Worm (Caenorhabditis elegans) whole organism, midembryonic: ENCODE measurements around the gene orc-2.

Experiments
- T22C8.4 ChIP-seq: fragments of 200-800 bp; sonication (Bioruptor generic); IDR thresholded peaks from 2 replicates; pipeline ENCODE4 v1.3.6; 2022; ENCODE audit warnings: missing genetic modification characterization, missing compliant biosample characterization
- cog-1 ChIP-seq: sonication (generic microtip); optimal IDR thresholded peaks from 2 replicates; lab custom pipeline; 2016; ENCODE audit warnings: missing genetic modification characterization, missing compliant biosample characterization
- flt-1 ChIP-seq: fragments of 200-800 bp; sonication (Bioruptor generic); IDR thresholded peaks from 2 replicates; pipeline ENCODE4 v1.3.6; 2022; ENCODE audit warnings: missing genetic modification characterization, missing compliant biosample characterization
- klf-2 ChIP-seq: fragments of 200-800 bp; sonication (Bioruptor generic); conservative IDR thresholded peaks from 2 replicates; pipeline ENCODE4 v1.3.6; 2022; ENCODE audit warnings: missing genetic modification reagents, missing genetic modification characterization, missing compliant biosample characterization
- med-1 ChIP-seq: sonication (generic microtip); optimal IDR thresholded peaks from 2 replicates; lab custom pipeline; 2017; ENCODE audit warnings: missing genetic modification characterization, mild to moderate bottlenecking, missing compliant biosample characterization, antibody characterized with exemption, missing genetic modification reagents; ENCODE audit not compliant: insufficient read depth
- ref-1 ChIP-seq: fragments of 200-800 bp; sonication (Bioruptor generic); conservative IDR thresholded peaks from 2 replicates; pipeline ENCODE4 v1.3.6; 2022; ENCODE audit warnings: missing genetic modification reagents, missing genetic modification characterization, missing compliant biosample characterization
- tab-1 ChIP-seq: fragments of 200-800 bp; sonication (Bioruptor generic); IDR thresholded peaks from 2 replicates; pipeline ENCODE4 v1.3.6; 2022; ENCODE audit warnings: missing genetic modification characterization, missing compliant biosample characterization
- ztf-23 ChIP-seq: fragments of 200-800 bp; sonication (Bioruptor generic); IDR thresholded peaks from 2 replicates; pipeline ENCODE4 v1.3.6; 2022; ENCODE audit warnings: missing genetic modification reagents, missing genetic modification characterization, missing compliant biosample characterization
- ztf-29 ChIP-seq: fragments of 200-800 bp; sonication (Bioruptor generic); IDR thresholded peaks from 2 replicates; pipeline ENCODE4 v1.3.6; 2022; ENCODE audit warnings: missing genetic modification reagents, missing genetic modification characterization, missing compliant biosample characterization

orc-2 gene

DNA sequence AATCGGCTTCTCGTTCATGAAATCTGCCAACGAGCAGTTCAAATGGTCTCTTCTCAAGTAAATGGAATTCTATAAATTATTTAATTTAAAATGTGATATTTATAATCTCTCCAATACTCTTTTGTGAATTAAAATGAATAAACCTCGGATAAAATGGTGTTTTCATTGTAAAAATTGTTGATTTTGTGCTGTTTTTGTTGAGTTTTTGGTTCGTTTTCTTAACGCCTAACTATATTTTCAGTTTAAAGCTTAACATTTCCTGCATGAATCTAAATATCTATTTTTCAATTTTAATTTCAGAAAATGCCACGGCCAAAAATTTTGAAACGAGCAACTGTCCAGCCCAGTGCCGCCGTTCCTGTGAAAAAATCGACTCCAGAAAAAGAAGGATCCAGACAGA, at the start of gene orc-2:
orc-2 (plus strand) TSS at position 301 of the 400 bp plus-strand sequence.
- TF ChIP-seq ztf-23 (GFP tag; lab: Robert Waterston, UW) (no peak), klf-2 (GFP tag; lab: Robert Waterston, UW) (no peak), cog-1 (tag; lab: Kevin White, UChicago) (no peak), tab-1 (GFP tag; lab: Robert Waterston, UW) (no peak), T22C8.4 (GFP tag; lab: Robert Waterston, UW) (no peak), ztf-29 (GFP tag; lab: Robert Waterston, UW) (no peak), flt-1 (GFP tag; lab: Robert Waterston, UW) (no peak), med-1 (no peak), ref-1 (no peak)

DNA sequence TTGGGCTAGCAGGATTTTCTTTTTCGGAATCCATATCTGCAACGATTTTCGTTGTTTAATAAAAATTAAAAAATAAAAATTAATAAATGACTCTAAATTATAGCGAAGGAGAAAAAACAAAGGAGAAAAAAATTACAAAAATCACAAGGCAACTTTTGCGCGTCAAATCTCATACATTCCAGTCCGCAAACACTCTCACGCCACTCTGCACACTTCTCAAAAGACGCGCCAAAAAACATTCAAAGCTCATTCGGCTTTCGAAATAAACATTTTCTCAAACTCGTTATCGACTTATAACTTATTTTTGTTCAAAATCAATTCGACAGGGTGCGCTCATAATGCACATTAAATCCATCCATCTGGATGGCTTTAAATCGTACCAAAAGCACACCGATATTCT, 49.7 kb upstream of the orc-2 start, which contains the start of the genes R06F6.12 and mix-1:
R06F6.12 (minus strand) TSS at position 36 of the 400 bp plus-strand sequence.
mix-1 (plus strand) TSS at position 201 of the 400 bp plus-strand sequence.
- peak; percentile 44; the same call in 1 of the 2 replicates for TF ChIP-seq tab-1 (GFP tag; lab: Robert Waterston, UW)
- TF ChIP-seq flt-1 (GFP tag; lab: Robert Waterston, UW): no peak

DNA sequence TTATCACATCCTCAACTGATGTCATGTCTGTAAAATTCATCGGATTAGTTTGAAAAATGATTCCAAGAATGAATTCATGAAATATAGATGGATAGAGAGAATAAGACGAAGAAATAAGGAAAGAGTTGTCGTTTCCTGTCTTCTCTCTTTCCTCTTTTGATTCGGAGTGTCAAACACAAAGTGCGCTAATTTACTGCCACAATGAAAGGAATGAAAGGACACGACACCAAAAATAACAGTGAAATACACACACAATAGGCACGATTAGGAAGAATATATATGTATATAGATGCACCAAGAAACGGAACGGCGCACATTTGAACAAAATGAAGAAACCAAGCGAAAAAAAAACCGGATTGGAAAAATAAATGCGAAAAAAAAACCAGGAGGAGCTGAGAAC, 44.6 kb upstream of the orc-2 start, which contains the start of gene VM106R.1:
VM106R.1 (minus strand) TSS at position 101 of the 400 bp plus-strand sequence.
- TF ChIP-seq cog-1 (tag; lab: Kevin White, UChicago): no peak
- no peak for TF ChIP-seq ztf-23 (GFP tag; lab: Robert Waterston, UW)

DNA sequence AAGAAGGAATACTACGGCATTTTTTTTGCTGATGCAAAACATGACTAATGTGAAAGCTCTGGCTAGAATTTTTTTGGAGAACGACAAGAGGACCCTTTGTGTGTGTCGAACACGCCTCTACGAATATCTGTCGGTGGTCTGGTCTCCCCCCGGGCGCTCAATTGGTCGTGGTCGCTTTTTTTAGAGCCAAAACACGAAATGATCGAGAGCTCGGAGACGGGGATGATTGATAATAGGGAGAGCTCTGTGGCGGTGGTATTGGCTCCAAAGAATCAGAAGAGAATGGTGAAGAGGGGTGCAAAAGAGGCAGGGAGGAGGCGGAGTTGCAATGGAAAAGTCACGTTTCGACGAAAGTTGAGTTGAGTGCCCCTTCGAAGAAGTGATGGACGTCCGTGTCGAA, 44.2 kb upstream of the orc-2 start:
- TF ChIP-seq flt-1 (GFP tag; lab: Robert Waterston, UW): no peak
- TF ChIP-seq cog-1 (tag; lab: Kevin White, UChicago): no peak
- TF ChIP-seq klf-2 (GFP tag; lab: Robert Waterston, UW): no peak
- no peak for TF ChIP-seq ztf-29 (GFP tag; lab: Robert Waterston, UW)
- no peak for TF ChIP-seq ref-1

DNA sequence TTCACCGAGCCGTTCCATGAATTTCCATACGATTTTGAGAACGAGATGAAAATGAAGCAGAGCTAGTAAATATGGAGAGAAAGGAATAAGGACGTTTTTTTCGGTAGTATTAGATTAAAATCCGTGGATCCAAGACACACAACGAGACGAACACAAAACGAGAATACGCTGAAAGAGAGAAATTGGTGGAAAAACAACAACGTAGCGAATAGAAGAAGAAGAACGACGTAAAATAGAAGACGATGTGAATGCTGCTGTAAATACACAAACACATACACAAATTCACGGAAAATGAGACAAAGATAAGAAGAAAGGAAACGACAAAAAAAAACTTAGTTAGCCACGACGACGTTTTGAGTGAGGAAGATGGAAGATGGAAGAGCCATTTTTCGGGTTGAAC, 39.0 kb upstream of the orc-2 start:
- TF ChIP-seq T22C8.4 (GFP tag; lab: Robert Waterston, UW): no peak
- 0 out of 2 replicates have a peak, but pooled peaks have one; percentile 29 for TF ChIP-seq flt-1 (GFP tag; lab: Robert Waterston, UW)
- TF ChIP-seq klf-2 (GFP tag; lab: Robert Waterston, UW): no peak

DNA sequence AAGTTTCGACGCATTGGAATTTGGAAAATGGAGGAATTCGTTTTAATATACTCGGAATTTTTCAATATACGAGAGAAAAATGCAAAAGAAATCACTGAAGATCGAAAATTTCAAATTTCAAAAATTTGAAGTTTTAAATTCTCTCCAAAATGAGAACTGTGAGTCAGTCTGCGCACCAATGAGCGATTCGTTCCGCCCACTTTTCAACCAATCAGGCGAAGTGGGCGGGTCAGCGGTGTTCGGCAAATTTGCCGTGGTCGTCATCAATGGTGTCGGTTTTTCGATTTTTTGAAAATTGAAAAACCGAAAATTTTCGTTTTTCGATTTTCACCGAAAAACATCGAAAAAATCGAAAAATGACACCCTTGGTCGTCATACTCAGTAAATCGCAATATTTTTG, 35.2 kb upstream of the orc-2 start:
- TF ChIP-seq ref-1 (no peak), T22C8.4 (GFP tag; lab: Robert Waterston, UW) (no peak), flt-1 (GFP tag; lab: Robert Waterston, UW) (no peak), cog-1 (tag; lab: Kevin White, UChicago) (no peak), ztf-23 (GFP tag; lab: Robert Waterston, UW) (no peak), ztf-29 (GFP tag; lab: Robert Waterston, UW) (no peak), tab-1 (GFP tag; lab: Robert Waterston, UW) (no peak), klf-2 (GFP tag; lab: Robert Waterston, UW) (no peak), med-1 (no peak)

DNA sequence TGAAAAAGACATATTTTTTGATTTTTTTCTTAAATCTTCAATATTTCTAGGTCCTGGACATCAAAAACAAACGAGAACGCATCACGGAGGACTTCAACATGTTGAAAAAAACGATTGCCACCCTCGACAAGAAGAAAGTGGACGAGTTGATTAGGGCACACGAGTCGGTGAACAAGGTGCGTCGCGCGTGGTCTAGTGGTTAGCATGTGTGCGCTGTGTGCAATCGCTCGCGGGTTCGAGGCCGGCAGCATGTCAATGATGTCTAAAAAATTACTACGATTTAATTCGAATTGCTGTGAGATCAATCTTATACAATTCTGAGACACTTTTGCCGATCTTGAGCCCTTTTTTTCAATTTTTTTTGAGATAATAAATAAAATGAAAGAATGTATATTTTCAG, 33.7 kb upstream of the orc-2 start:
- TF ChIP-seq ztf-23 (GFP tag; lab: Robert Waterston, UW): peak; percentile 92
- peak; percentile 69 for TF ChIP-seq med-1
- peak; percentile 97 for TF ChIP-seq flt-1 (GFP tag; lab: Robert Waterston, UW)
- peak; percentile 93 for TF ChIP-seq T22C8.4 (GFP tag; lab: Robert Waterston, UW)
- peak; percentile 95 for TF ChIP-seq tab-1 (GFP tag; lab: Robert Waterston, UW)
- peak; percentile 89 for TF ChIP-seq klf-2 (GFP tag; lab: Robert Waterston, UW)
- TF ChIP-seq ref-1: peak; percentile 98
- TF ChIP-seq cog-1 (tag; lab: Kevin White, UChicago): peak; percentile 92
- TF ChIP-seq ztf-29 (GFP tag; lab: Robert Waterston, UW): peak; percentile 87

DNA sequence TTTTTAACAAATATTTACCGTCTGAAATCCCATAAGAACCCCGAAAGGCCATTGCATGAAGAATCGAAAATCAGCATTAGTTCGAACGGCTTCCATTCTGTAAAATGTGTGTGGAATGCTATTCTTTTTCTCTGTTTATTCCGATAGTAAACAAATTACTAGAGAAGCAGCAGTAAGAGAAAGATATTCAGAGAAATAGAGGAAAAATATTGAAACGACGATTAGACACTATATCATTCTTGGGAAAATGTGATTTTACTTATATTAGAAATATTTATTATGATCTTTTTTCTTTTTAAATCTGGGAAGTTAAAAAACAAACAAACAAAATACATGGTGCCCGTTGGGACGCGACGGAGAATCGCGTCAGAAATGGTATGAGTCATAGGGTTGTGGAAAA, 30.2 kb upstream of the orc-2 start, which contains the start of gene M106.8:
M106.8 (minus strand) TSS at position 101 of the 400 bp plus-strand sequence.
- TF ChIP-seq flt-1 (GFP tag; lab: Robert Waterston, UW) (no peak), klf-2 (GFP tag; lab: Robert Waterston, UW) (no peak)

DNA sequence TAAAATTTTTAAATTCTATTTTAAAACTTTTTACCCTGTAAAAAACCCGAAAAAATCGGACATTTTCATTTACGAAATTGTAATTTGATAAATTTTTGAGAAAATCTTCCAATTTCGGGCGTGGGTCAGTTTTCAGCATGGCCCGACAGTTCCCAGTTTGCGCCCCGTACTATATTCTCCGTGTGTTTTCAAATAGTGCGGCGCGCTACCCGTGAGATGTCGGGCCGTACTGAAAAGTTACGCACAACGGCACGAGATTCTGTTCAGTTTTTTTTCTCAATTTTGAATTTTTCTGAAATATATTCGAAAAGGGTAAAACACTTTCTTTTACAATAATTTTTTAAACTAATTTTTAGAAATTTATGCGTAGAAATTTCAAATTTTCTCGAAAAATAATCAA, 26.7 kb upstream of the orc-2 start:
- TF ChIP-seq ztf-29 (GFP tag; lab: Robert Waterston, UW) (no peak), cog-1 (tag; lab: Kevin White, UChicago) (no peak), T22C8.4 (GFP tag; lab: Robert Waterston, UW) (no peak)

DNA sequence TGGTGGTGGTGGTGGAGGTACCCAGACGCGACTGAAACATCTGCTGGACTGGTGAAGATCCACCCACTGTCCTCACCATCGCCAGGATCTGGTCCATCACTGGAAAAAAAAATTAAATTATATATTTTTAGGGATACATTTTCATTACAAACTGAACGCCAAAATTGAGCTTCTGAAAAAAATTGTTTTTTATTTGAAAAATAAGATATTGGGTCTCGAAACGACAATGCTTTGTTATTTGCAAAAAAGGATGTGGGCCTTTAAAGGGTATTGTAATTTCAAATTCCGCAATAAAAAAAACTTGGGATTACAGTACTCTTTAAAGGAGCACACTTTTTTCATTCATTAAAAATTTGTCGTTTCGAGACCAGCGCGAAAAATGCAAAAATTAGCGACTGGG, 23.8 kb upstream of the orc-2 start, which contains the start of gene M106.2:
M106.2 (minus strand) TSS at position 101 of the 400 bp plus-strand sequence.
- no peak for TF ChIP-seq ref-1
- TF ChIP-seq ztf-29 (GFP tag; lab: Robert Waterston, UW): no peak
- no peak for TF ChIP-seq T22C8.4 (GFP tag; lab: Robert Waterston, UW)
- TF ChIP-seq ztf-23 (GFP tag; lab: Robert Waterston, UW): no peak
- TF ChIP-seq klf-2 (GFP tag; lab: Robert Waterston, UW): no peak
- no peak for TF ChIP-seq cog-1 (tag; lab: Kevin White, UChicago)
- no peak for TF ChIP-seq tab-1 (GFP tag; lab: Robert Waterston, UW)
- TF ChIP-seq flt-1 (GFP tag; lab: Robert Waterston, UW): no peak
- no peak for TF ChIP-seq med-1

DNA sequence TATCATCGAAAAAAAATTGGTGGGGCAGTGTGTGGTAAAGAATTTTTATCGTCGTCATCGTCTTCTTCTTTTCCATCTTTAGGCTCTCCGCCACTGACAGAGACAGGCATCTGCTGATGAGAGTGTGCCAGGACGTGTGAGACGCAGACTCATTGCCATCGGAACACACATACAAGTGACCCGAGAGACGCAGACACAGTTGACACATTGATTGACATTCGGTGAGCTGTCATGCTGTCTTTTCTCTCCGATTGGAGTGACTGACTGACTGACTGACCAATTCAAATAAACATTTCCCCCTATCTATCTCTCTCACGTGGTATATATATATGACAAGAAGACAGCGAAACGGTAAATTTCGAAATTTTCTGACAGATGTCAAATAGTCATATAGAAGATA, 22.6 kb upstream of the orc-2 start:
- no peak for TF ChIP-seq med-1
- TF ChIP-seq cog-1 (tag; lab: Kevin White, UChicago): peak; percentile 68
